Worm (Caenorhabditis elegans) whole organism, L4 larva: ENCODE results near the gene hlh-30.

Source experiments
- D1046.2 ChIP-seq: fragments of 200-800 bp; sonication (Bioruptor generic); IDR thresholded peaks from 2 replicates; pipeline ENCODE4 v1.3.6; 2022; ENCODE audit warnings: missing genetic modification characterization, missing compliant biosample characterization
- F10B5.3 ChIP-seq: sonication (generic microtip); optimal IDR thresholded peaks from 2 replicates; lab custom pipeline; 2016; ENCODE audit warnings: mild to moderate bottlenecking, missing genetic modification characterization, missing compliant biosample characterization
- F26F4.8 ChIP-seq: fragments of 200-800 bp; sonication (Bioruptor generic); conservative IDR thresholded peaks from 2 replicates; pipeline ENCODE4 v1.3.6; 2022; ENCODE audit warnings: missing genetic modification characterization, missing compliant biosample characterization
- T20F7.1 ChIP-seq: fragments of 200-800 bp; sonication (Bioruptor generic); optimal IDR thresholded peaks from 2 replicates; lab custom pipeline; 2018; ENCODE audit warnings: mild to moderate bottlenecking, missing genetic modification characterization, missing compliant biosample characterization
- T26A8.4 ChIP-seq: fragments of 200-800 bp; sonication (Bioruptor generic); IDR thresholded peaks from 2 replicates; pipeline ENCODE4 v1.3.6; 2022; ENCODE audit warnings: missing genetic modification characterization, missing compliant biosample characterization
- Y105C5A.15 ChIP-seq: fragments of 200-800 bp; sonication (Bioruptor generic); IDR thresholded peaks from 2 replicates; pipeline ENCODE4 v1.3.6; 2022; ENCODE audit warnings: missing genetic modification characterization, missing compliant biosample characterization
- Y5F2A.4 ChIP-seq: fragments of 200-800 bp; sonication (Bioruptor generic); optimal IDR thresholded peaks from 2 replicates; lab custom pipeline; 2018; ENCODE audit warnings: mild to moderate bottlenecking, missing genetic modification characterization, missing compliant biosample characterization
- Y75B8A.6 ChIP-seq: fragments of 200-800 bp; sonication (Bioruptor generic); IDR thresholded peaks from 2 replicates; pipeline ENCODE4 v1.3.6; 2022; ENCODE audit warnings: missing genetic modification reagents, missing genetic modification characterization, missing compliant biosample characterization
- aly-2 ChIP-seq: sonication (generic microtip); optimal IDR thresholded peaks from 2 replicates; lab custom pipeline; 2018; ENCODE audit warnings: missing biosample characterization, missing genetic modification characterization
- ama-1 ChIP-seq: fragments of 150-350 bp; optimal IDR thresholded peaks from 2 replicates; lab custom pipeline; 2014; ENCODE audit warnings: inconsistent platforms, mixed read lengths
- arid-1 ChIP-seq: fragments of 200-800 bp; sonication (Bioruptor generic); conservative IDR thresholded peaks from 2 replicates; pipeline ENCODE4 v1.3.6; 2022; ENCODE audit warnings: missing genetic modification reagents, missing genetic modification characterization, missing compliant biosample characterization
- attf-4 ChIP-seq: sonication (generic microtip); optimal IDR thresholded peaks from 3 replicates; lab custom pipeline; 2017; ENCODE audit warnings: missing biosample characterization, missing genetic modification characterization
- ceh-20 ChIP-seq: fragments of 200-800 bp; sonication (Bioruptor generic); IDR thresholded peaks from 2 replicates; pipeline ENCODE4 v1.3.6; 2022; ENCODE audit warnings: missing genetic modification reagents, missing genetic modification characterization, missing compliant biosample characterization
- ceh-32 ChIP-seq: sonication (generic microtip); optimal IDR thresholded peaks from 2 replicates; lab custom pipeline; 2016; ENCODE audit warnings: mild to moderate bottlenecking, missing genetic modification characterization, missing compliant biosample characterization; ENCODE audit not compliant: poor library complexity
- ceh-44 ChIP-seq: fragments of 200-800 bp; sonication (Bioruptor generic); IDR thresholded peaks from 2 replicates; pipeline ENCODE4 v1.3.6; 2022; ENCODE audit warnings: missing genetic modification reagents, missing genetic modification characterization, missing compliant biosample characterization
- ceh-62 ChIP-seq: sonication (generic microtip); optimal IDR thresholded peaks from 2 replicates; lab custom pipeline; 2017; ENCODE audit warnings: missing biosample characterization, missing genetic modification characterization
- ceh-82 ChIP-seq: sonication (generic microtip); optimal IDR thresholded peaks from 2 replicates; lab custom pipeline; 2017; ENCODE audit warnings: missing biosample characterization, missing genetic modification characterization
- ctbp-1 ChIP-seq: fragments of 200-800 bp; sonication (Bioruptor generic); IDR thresholded peaks from 2 replicates; pipeline ENCODE4 v1.3.6; 2022; ENCODE audit warnings: missing genetic modification reagents, missing genetic modification characterization, missing compliant biosample characterization
- daf-12 ChIP-seq: fragments of 150-350 bp; optimal IDR thresholded peaks from 2 replicates; lab custom pipeline; 2014; ENCODE audit warnings: missing biosample characterization, missing genetic modification reagents, missing genetic modification characterization
- daf-16 ChIP-seq, 3 experiments: sonication (generic microtip); optimal IDR thresholded peaks; 2 replicates each; lab custom pipeline; 2016 to 2017; ENCODE audit warnings: missing genetic modification characterization in 3 of 3, missing genetic modification reagents in 3 of 3, mild to moderate bottlenecking in 2 of 3, missing compliant biosample characterization in 2 of 3, missing biosample characterization in 1 of 3, moderate library complexity in 1 of 3
- daf-19 ChIP-seq: fragments of 200-800 bp; sonication (Bioruptor generic); conservative IDR thresholded peaks from 2 replicates; pipeline ENCODE4 v1.3.6; 2022; ENCODE audit warnings: missing genetic modification characterization, missing compliant biosample characterization
- dmd-6 ChIP-seq: fragments of 200-800 bp; sonication (Bioruptor generic); IDR thresholded peaks from 2 replicates; pipeline ENCODE4 v1.3.6; 2022; ENCODE audit warnings: missing genetic modification reagents, missing genetic modification characterization, missing compliant biosample characterization
- dpl-1 ChIP-seq: fragments of 150-350 bp; optimal IDR thresholded peaks from 2 replicates; lab custom pipeline; 2014; ENCODE audit warnings: missing biosample characterization, missing genetic modification reagents, missing genetic modification characterization
- fkh-10 ChIP-seq: fragments of 150-350 bp; optimal IDR thresholded peaks from 2 replicates; lab custom pipeline; 2014; ENCODE audit warnings: missing biosample characterization, missing genetic modification reagents, missing genetic modification characterization
- hlh-11 ChIP-seq: fragments of 200-800 bp; sonication (Bioruptor generic); optimal IDR thresholded peaks from 2 replicates; lab custom pipeline; 2018; ENCODE audit warnings: mild to moderate bottlenecking, missing genetic modification characterization, missing compliant biosample characterization
- hlh-30 ChIP-seq: sonication (generic microtip); optimal IDR thresholded peaks from 2 replicates; lab custom pipeline; 2017; ENCODE audit warnings: antibody characterized with exemption, mild to moderate bottlenecking, missing genetic modification characterization, missing compliant biosample characterization; ENCODE audit not compliant: insufficient read depth
- lim-7 ChIP-seq: fragments of 200-800 bp; sonication (Bioruptor generic); IDR thresholded peaks from 2 replicates; pipeline ENCODE4 v1.3.6; 2022; ENCODE audit warnings: missing genetic modification characterization, missing compliant biosample characterization
- lin-13 ChIP-seq: fragments of 150-350 bp; optimal IDR thresholded peaks from 2 replicates; lab custom pipeline; 2014; ENCODE audit warnings: missing biosample characterization, missing genetic modification reagents, missing genetic modification characterization
- lir-3 ChIP-seq: sonication (generic microtip); optimal IDR thresholded peaks from 2 replicates; lab custom pipeline; 2016; ENCODE audit warnings: mild to moderate bottlenecking, missing genetic modification characterization, missing compliant biosample characterization
- lsy-2 ChIP-seq, 2 experiments: fragments of 150-350 bp in 1 of 2; sonication (generic microtip) in 1 of 2; optimal IDR thresholded peaks; 2 replicates each; lab custom pipeline; 2014 to 2017; ENCODE audit warnings: missing biosample characterization in 2 of 2, missing genetic modification characterization in 2 of 2
- madf-5 ChIP-seq, 2 experiments: fragments of 200-800 bp; sonication (Bioruptor generic); IDR thresholded peaks; 2 replicates each; pipeline ENCODE4 v1.3.6; 2022; ENCODE audit warnings: missing compliant biosample characterization in 2 of 2, missing genetic modification characterization in 2 of 2
- madf-9 ChIP-seq: fragments of 200-800 bp; sonication (Bioruptor generic); conservative IDR thresholded peaks from 2 replicates; pipeline ENCODE4 v1.3.6; 2022; ENCODE audit warnings: missing genetic modification reagents, missing genetic modification characterization, missing compliant biosample characterization
- mdl-1 ChIP-seq, 2 experiments: fragments of 150-350 bp in 1 of 2; sonication (generic microtip) in 1 of 2; optimal IDR thresholded peaks; 2 replicates each; lab custom pipeline; 2014 to 2017; ENCODE audit warnings: missing biosample characterization in 2 of 2, missing genetic modification characterization in 2 of 2
- mxl-3 ChIP-seq: fragments of 200-800 bp; sonication (Bioruptor generic); optimal IDR thresholded peaks from 2 replicates; lab custom pipeline; 2018; ENCODE audit warnings: mild to moderate bottlenecking, missing genetic modification characterization, missing compliant biosample characterization
- nhr-102 ChIP-seq: sonication (generic microtip); optimal IDR thresholded peaks from 2 replicates; lab custom pipeline; 2016; ENCODE audit warnings: mild to moderate bottlenecking, missing genetic modification characterization, moderate library complexity, missing compliant biosample characterization
- nhr-237 ChIP-seq: sonication (generic microtip); optimal IDR thresholded peaks from 2 replicates; lab custom pipeline; 2017; ENCODE audit warnings: missing biosample characterization, missing genetic modification characterization
- nhr-28 ChIP-seq: fragments of 150-350 bp; optimal IDR thresholded peaks from 2 replicates; lab custom pipeline; 2014; ENCODE audit warnings: missing biosample characterization, missing genetic modification characterization
- nhr-48 ChIP-seq: sonication (generic microtip); optimal IDR thresholded peaks from 2 replicates; lab custom pipeline; 2016; ENCODE audit warnings: mild to moderate bottlenecking, missing genetic modification characterization, missing compliant biosample characterization
- pha-4 ChIP-seq, 2 experiments: fragments of 150-350 bp in 1 of 2; fragments of 200-800 bp in 1 of 2; sonication (Bioruptor generic) in 1 of 2; IDR thresholded peaks in 1 of 2; optimal IDR thresholded peaks in 1 of 2; 2 replicates each; pipeline versions ENCODE4 v1.3.6 to Lab custom; 2014 to 2022; ENCODE audit warnings: missing genetic modification characterization in 2 of 2, missing genetic modification reagents in 2 of 2, missing biosample characterization in 1 of 2, missing compliant biosample characterization in 1 of 2
- rbr-2 ChIP-seq: sonication (generic microtip); optimal IDR thresholded peaks from 2 replicates; lab custom pipeline; 2016; ENCODE audit warnings: missing genotype, missing genetic modification characterization, missing compliant biosample characterization
- saeg-2 ChIP-seq: fragments of 200-800 bp; sonication (Bioruptor generic); IDR thresholded peaks from 2 replicates; pipeline ENCODE4 v1.3.6; 2022; ENCODE audit warnings: missing genetic modification reagents, missing genetic modification characterization, missing compliant biosample characterization
- set-16 ChIP-seq: fragments of 200-800 bp; sonication (Bioruptor generic); IDR thresholded peaks from 2 replicates; pipeline ENCODE4 v1.3.6; 2022; ENCODE audit warnings: missing genetic modification reagents, missing genetic modification characterization, missing compliant biosample characterization
- snpc-1.2 ChIP-seq: fragments of 200-800 bp; sonication (Bioruptor generic); IDR thresholded peaks from 2 replicates; pipeline ENCODE4 v1.3.6; 2022; ENCODE audit warnings: missing genetic modification reagents, missing genetic modification characterization, missing compliant biosample characterization
- snpc-4 ChIP-seq: fragments of 150-350 bp; optimal IDR thresholded peaks from 2 replicates; lab custom pipeline; 2014; ENCODE audit warnings: missing biosample characterization, missing genetic modification characterization
- tra-1 ChIP-seq: fragments of 200-800 bp; sonication (Bioruptor generic); IDR thresholded peaks from 2 replicates; pipeline ENCODE4 v1.3.6; 2022; ENCODE audit warnings: missing genetic modification reagents, missing genetic modification characterization, missing compliant biosample characterization
- unc-130 ChIP-seq: sonication (generic microtip); optimal IDR thresholded peaks from 2 replicates; lab custom pipeline; 2016; ENCODE audit warnings: missing genetic modification reagents, missing genetic modification characterization, missing compliant biosample characterization
- unc-39 ChIP-seq: sonication (generic microtip); optimal IDR thresholded peaks from 2 replicates; lab custom pipeline; 2017; ENCODE audit warnings: missing biosample characterization, missing genetic modification characterization
- zag-1 ChIP-seq: fragments of 150-350 bp; optimal IDR thresholded peaks from 2 replicates; lab custom pipeline; 2014; ENCODE audit warnings: missing biosample characterization, missing genetic modification characterization
- zfp-2 ChIP-seq: sonication (generic microtip); optimal IDR thresholded peaks from 2 replicates; lab custom pipeline; 2016; ENCODE audit warnings: mild to moderate bottlenecking, missing genetic modification characterization, missing compliant biosample characterization

The hlh-30 gene

ce11 chrIV:4049398-4049998, 14.7 kb upstream of the hlh-30 start, which contains the start of gene pcn-1 (continued):
- TF ChIP-seq mdl-1 (tag; optimal IDR thresholded peaks at IDR 0.05; lab: Kevin White, UChicago) = peak in 1 of 2 experiments; percentile 12
- TF ChIP-seq lsy-2 (tag; optimal IDR thresholded peaks at IDR 0.05; lab: Kevin White, UChicago) = peak; percentile 68 to 96
- TF ChIP-seq nhr-237 = no peak
- peak; percentile 53 for TF ChIP-seq Y5F2A.4 (GFP tag; lab: Kevin White, UChicago)
- peak; percentile 49 for TF ChIP-seq ceh-32
- TF ChIP-seq lim-7 = no peak
- peak; percentile 85 for TF ChIP-seq snpc-1.2 (GFP tag; lab: Robert Waterston, UW)
- TF ChIP-seq hlh-11 (tag; lab: Kevin White, UChicago) = peak; percentile 94
- TF ChIP-seq ama-1 (lab: Kevin White, UChicago) = peak; percentile 70
- TF ChIP-seq nhr-102 (tag; lab: Kevin White, UChicago) = peak; percentile 96
- TF ChIP-seq madf-5 (GFP tag; IDR thresholded peaks at IDR 0.05; lab: Robert Waterston, UW) = no peak
- TF ChIP-seq ceh-44 (GFP tag; lab: Robert Waterston, UW) = peak; percentile 65; the same call in 1 of the 2 replicates
- TF ChIP-seq daf-19 = peak; percentile 91
- TF ChIP-seq unc-130 (GFP tag; lab: Kevin White, UChicago) = peak; percentile 91
- TF ChIP-seq daf-12 (tag; lab: Kevin White, UChicago) = no peak
- peak; percentile 94 for TF ChIP-seq pha-4 (GFP tag; IDR thresholded peaks at IDR 0.05; lab: Robert Waterston, UW)
- TF ChIP-seq pha-4 (tag; optimal IDR thresholded peaks at IDR 0.05; lab: Kevin White, UChicago) = no peak
- no peak for TF ChIP-seq aly-2 (tag; lab: Kevin White, UChicago)
- TF ChIP-seq Y75B8A.6 = no peak
- peak; percentile 65 for TF ChIP-seq fkh-10
- peak; percentile 96 for TF ChIP-seq rbr-2
- TF ChIP-seq madf-9 (GFP tag; lab: Robert Waterston, UW) = peak; percentile 86
- no peak for TF ChIP-seq ceh-62 (tag; lab: Kevin White, UChicago)
- peak; percentile 93 for TF ChIP-seq dmd-6 (GFP tag; lab: Robert Waterston, UW)
- no peak for TF ChIP-seq snpc-4 (tag; lab: Kevin White, UChicago)
- peak; percentile 53 for TF ChIP-seq lir-3 (tag; lab: Kevin White, UChicago)
- TF ChIP-seq F10B5.3 (tag; lab: Kevin White, UChicago) = peak; percentile 87
- no peak for TF ChIP-seq attf-4 (tag; lab: Kevin White, UChicago)
- TF ChIP-seq set-16 = peak; percentile 48; the same call in 1 of the 2 replicates
- peak; percentile 99 for TF ChIP-seq dpl-1 (GFP tag; lab: Kevin White, UChicago)
- TF ChIP-seq zfp-2 (tag; lab: Kevin White, UChicago) = peak; percentile 79
- 0 out of 2 replicates have a peak, but pooled peaks have one; percentile 43 for TF ChIP-seq Y105C5A.15
- peak; percentile 36 for TF ChIP-seq mxl-3 (GFP tag; lab: Kevin White, UChicago)
- no peak for TF ChIP-seq F26F4.8 (GFP tag; lab: Robert Waterston, UW)
- peak; percentile 82 for TF ChIP-seq ctbp-1 (GFP tag; lab: Robert Waterston, UW)
- peak; percentile 93 for TF ChIP-seq T26A8.4 (GFP tag; lab: Robert Waterston, UW)
- TF ChIP-seq ceh-82 (tag; lab: Kevin White, UChicago) = no peak
- peak; percentile 64; the same call in 1 of the 2 replicates for TF ChIP-seq D1046.2
- TF ChIP-seq lin-13 (GFP tag; lab: Kevin White, UChicago) = peak; percentile 82
- peak; percentile 89 for TF ChIP-seq saeg-2 (GFP tag; lab: Robert Waterston, UW)
- TF ChIP-seq hlh-30 (tag; lab: Kevin White, UChicago) = peak; percentile 85
- TF ChIP-seq tra-1 (GFP tag; lab: Robert Waterston, UW) = peak; percentile 86
- TF ChIP-seq arid-1 (GFP tag; lab: Robert Waterston, UW) = peak; percentile 85
- peak; percentile 42 to 90 for TF ChIP-seq daf-16 (GFP tag; optimal IDR thresholded peaks at IDR 0.05; lab: Kevin White, UChicago)
- TF ChIP-seq daf-16 (tag; optimal IDR thresholded peaks at IDR 0.05; lab: Kevin White, UChicago) = peak; percentile 31
- peak; percentile 86 for TF ChIP-seq nhr-48 (tag; lab: Kevin White, UChicago)
- no peak for TF ChIP-seq unc-39 (tag; lab: Kevin White, UChicago)
- peak; percentile 63 for TF ChIP-seq nhr-28 (tag; lab: Kevin White, UChicago)
- no peak for TF ChIP-seq T20F7.1
- no peak for TF ChIP-seq zag-1
- TF ChIP-seq ceh-20 (GFP tag; lab: Robert Waterston, UW) = peak; percentile 93
